Fruit fly (Drosophila melanogaster) whole organism, embryonic: ENCODE measurements around the gene CG17234.

Experiments used
- Atf6 ChIP-seq: fragments of 200-800 bp; sonication (Bioruptor generic); IDR thresholded peaks from 2 replicates; pipeline ENCODE4 v1.3.6; 2022; ENCODE audit warnings: missing biosample characterization, missing genetic modification characterization
- CG10543 ChIP-seq: fragments of 200-800 bp; sonication (Bioruptor generic); optimal IDR thresholded peaks from 3 replicates; lab custom pipeline; 2017; ENCODE audit warnings: missing biosample characterization, mild to moderate bottlenecking, missing genetic modification characterization, moderate library complexity
- CG10654 ChIP-seq: fragments of 200-800 bp; sonication (Bioruptor generic); optimal IDR thresholded peaks from 2 replicates; lab custom pipeline; 2016; ENCODE audit warnings: missing biosample characterization, missing genetic modification characterization
- CG11398 ChIP-seq: fragments of 200-800 bp; sonication (Bioruptor generic); optimal IDR thresholded peaks from 2 replicates; lab custom pipeline; 2016; ENCODE audit warnings: missing biosample characterization, missing genetic modification characterization
- CG12104 ChIP-seq: fragments of 200-800 bp; sonication (Bioruptor generic); optimal IDR thresholded peaks from 3 replicates; lab custom pipeline; 2016; ENCODE audit warnings: missing biosample characterization, missing genetic modification characterization
- CG15514 ChIP-seq: fragments of 200-800 bp; sonication (Bioruptor generic); optimal IDR thresholded peaks from 3 replicates; lab custom pipeline; 2017; ENCODE audit warnings: missing biosample characterization, missing genetic modification characterization, mild to moderate bottlenecking, moderate library complexity, missing genetic modification reagents
- CG15601 ChIP-seq: fragments of 200-800 bp; sonication (Bioruptor generic); optimal IDR thresholded peaks from 3 replicates; lab custom pipeline; 2019; ENCODE audit warnings: missing biosample characterization, mild to moderate bottlenecking, missing genetic modification characterization, moderate library complexity
- CG1603 ChIP-seq: fragments of 200-800 bp; sonication (Bioruptor generic); optimal IDR thresholded peaks from 2 replicates; lab custom pipeline; 2019; ENCODE audit warnings: missing biosample characterization, mild to moderate bottlenecking, missing genetic modification characterization, moderate library complexity
- CG16779 ChIP-seq: fragments of 200-800 bp; sonication (Bioruptor generic); IDR thresholded peaks from 2 replicates; pipeline ENCODE4 v1.3.6; 2022; ENCODE audit warnings: missing biosample characterization, missing genetic modification characterization
- CG17328 ChIP-seq: fragments of 200-800 bp; sonication (Bioruptor generic); IDR thresholded peaks from 2 replicates; pipeline ENCODE4 v1.3.6; 2022; ENCODE audit warnings: missing biosample characterization, missing genetic modification characterization
- CG18262 ChIP-seq: fragments of 200-800 bp; optimal IDR thresholded peaks from 3 replicates; lab custom pipeline; 2019; ENCODE audit warnings: missing biosample characterization, mild to moderate bottlenecking, missing genetic modification characterization, moderate library complexity
- CG1832 ChIP-seq: fragments of 200-800 bp; sonication (Bioruptor generic); optimal IDR thresholded peaks from 2 replicates; lab custom pipeline; 2017; ENCODE audit warnings: missing biosample characterization, mild to moderate bottlenecking, missing genetic modification characterization, inconsistent platforms
- CG2116 ChIP-seq: fragments of 200-800 bp; sonication (Bioruptor generic); optimal IDR thresholded peaks from 3 replicates; lab custom pipeline; 2018; ENCODE audit warnings: missing biosample characterization, mild to moderate bottlenecking, missing genetic modification characterization
- CG2712 ChIP-seq: fragments of 200-800 bp; optimal IDR thresholded peaks from 3 replicates; lab custom pipeline; 2019; ENCODE audit warnings: missing biosample characterization, mild to moderate bottlenecking, missing genetic modification characterization, moderate library complexity
- CG3847 ChIP-seq: fragments of 200-800 bp; sonication (Bioruptor generic); IDR thresholded peaks from 2 replicates; pipeline ENCODE4 v1.3.6; 2022; ENCODE audit warnings: missing biosample characterization, missing genetic modification characterization
- CG4854 ChIP-seq: fragments of 200-800 bp; sonication (Bioruptor generic); optimal IDR thresholded peaks from 2 replicates; lab custom pipeline; 2016; ENCODE audit warnings: missing biosample characterization, missing genetic modification characterization, inconsistent platforms
- CG7372 ChIP-seq: fragments of 200-800 bp; sonication (Bioruptor generic); IDR thresholded peaks from 2 replicates; pipeline ENCODE4 v1.3.6; 2022; ENCODE audit warnings: missing biosample characterization, missing genetic modification characterization
- CG7745 ChIP-seq: fragments of 200-800 bp; sonication (Bioruptor generic); optimal IDR thresholded peaks from 2 replicates; lab custom pipeline; 2018; ENCODE audit warnings: missing biosample characterization, mild to moderate bottlenecking, missing genetic modification characterization, moderate library complexity
- CG9727 ChIP-seq: fragments of 200-800 bp; sonication (Bioruptor generic); optimal IDR thresholded peaks from 3 replicates; lab custom pipeline; 2017; ENCODE audit warnings: missing biosample characterization, mild to moderate bottlenecking, missing genetic modification characterization
- CG9817 ChIP-seq: fragments of 200-800 bp; sonication (Bioruptor generic); optimal IDR thresholded peaks from 2 replicates; lab custom pipeline; 2018; ENCODE audit warnings: missing biosample characterization, mild to moderate bottlenecking, missing genetic modification characterization, moderate library complexity
- E2f1 ChIP-seq: fragments of 200-800 bp; sonication (Bioruptor generic); IDR thresholded peaks from 2 replicates; pipeline ENCODE4 v1.3.6; 2022; ENCODE audit warnings: missing biosample characterization, missing genetic modification characterization
- GATAe ChIP-seq: fragments of 200-800 bp; sonication (Bioruptor generic); conservative IDR thresholded peaks from 2 replicates; pipeline ENCODE4 v1.3.6; 2022; ENCODE audit warnings: missing biosample characterization, missing genetic modification characterization
- Gug ChIP-seq: fragments of 200-800 bp; sonication (Bioruptor generic); IDR thresholded peaks from 4 replicates; pipeline ENCODE4 v1.3.6; 2022; ENCODE audit warnings: missing biosample characterization, missing genetic modification characterization
- HHEX ChIP-seq: fragments of 200-800 bp; sonication (Bioruptor generic); optimal IDR thresholded peaks from 3 replicates; lab custom pipeline; 2017; ENCODE audit warnings: missing biosample characterization, mild to moderate bottlenecking, missing genetic modification characterization, missing genetic modification reagents
- HLH54F ChIP-seq: fragments of 200-800 bp; sonication (Bioruptor generic); optimal IDR thresholded peaks from 3 replicates; lab custom pipeline; 2016; ENCODE audit warnings: missing biosample characterization, missing genetic modification characterization
- Hr51 ChIP-seq, 2 experiments: fragments of 200-800 bp; sonication (Bioruptor generic); optimal IDR thresholded peaks; 2 replicates in 1 of 2; 3 replicates in 1 of 2; lab custom pipeline; 2016 to 2018; ENCODE audit warnings: missing biosample characterization in 2 of 2, missing genetic modification characterization in 2 of 2, mild to moderate bottlenecking in 1 of 2, moderate library complexity in 1 of 2
- MTF-1 ChIP-seq: fragments of 200-800 bp; sonication (Bioruptor generic); optimal IDR thresholded peaks from 2 replicates; lab custom pipeline; 2018; ENCODE audit warnings: missing biosample characterization, mild to moderate bottlenecking, missing genetic modification characterization, borderline replicate concordance
- Mrtf ChIP-seq: fragments of 200-800 bp; sonication (Bioruptor generic); IDR thresholded peaks from 3 replicates; pipeline ENCODE4 v1.3.6; 2022; ENCODE audit warnings: missing biosample characterization, missing genetic modification characterization
- Nf-YB ChIP-seq: fragments of 200-800 bp; sonication (Bioruptor generic); optimal IDR thresholded peaks from 3 replicates; lab custom pipeline; 2019; ENCODE audit warnings: missing biosample characterization, mild to moderate bottlenecking, missing genetic modification characterization, moderate library complexity
- Oli ChIP-seq: fragments of 200-800 bp; sonication (Bioruptor generic); optimal IDR thresholded peaks from 2 replicates; lab custom pipeline; 2018; ENCODE audit warnings: missing biosample characterization, mild to moderate bottlenecking, missing genetic modification characterization, moderate library complexity
- Sox100B ChIP-seq: fragments of 200-800 bp; sonication (Bioruptor generic); optimal IDR thresholded peaks from 3 replicates; lab custom pipeline; 2018; ENCODE audit warnings: missing biosample characterization, mild to moderate bottlenecking, missing genetic modification characterization
- Ssrp ChIP-seq: fragments of 200-800 bp; sonication (Bioruptor generic); optimal IDR thresholded peaks from 2 replicates; lab custom pipeline; 2018; ENCODE audit warnings: missing biosample characterization, mild to moderate bottlenecking, missing genetic modification characterization, moderate library complexity
- Taf1 ChIP-seq: fragments of 200-800 bp; sonication (Bioruptor generic); IDR thresholded peaks from 2 replicates; pipeline ENCODE4 v1.3.6; 2022; ENCODE audit warnings: missing biosample characterization, missing genetic modification characterization
- ara ChIP-seq: fragments of 200-800 bp; sonication (Bioruptor generic); IDR thresholded peaks from 2 replicates; pipeline ENCODE4 v1.3.6; 2022; ENCODE audit warnings: missing biosample characterization, missing genetic modification characterization
- cwo ChIP-seq: fragments of 200-800 bp; sonication (Bioruptor generic); optimal IDR thresholded peaks from 3 replicates; lab custom pipeline; 2017; ENCODE audit warnings: missing biosample characterization, missing genetic modification characterization, mild to moderate bottlenecking, moderate library complexity, missing genetic modification reagents
- dimm ChIP-seq: fragments of 200-800 bp; sonication (Bioruptor generic); IDR thresholded peaks from 2 replicates; pipeline ENCODE4 v1.3.6; 2022; ENCODE audit warnings: missing biosample characterization, missing genetic modification characterization
- gcm2 ChIP-seq: fragments of 200-800 bp; sonication (Bioruptor generic); optimal IDR thresholded peaks from 2 replicates; lab custom pipeline; 2016; ENCODE audit warnings: missing biosample characterization, missing genetic modification characterization
- jigr1 ChIP-seq: fragments of 200-800 bp; sonication (Bioruptor generic); IDR thresholded peaks from 3 replicates; pipeline ENCODE4 v1.3.6; 2022; ENCODE audit warnings: missing biosample characterization, missing genetic modification characterization
- jing ChIP-seq: fragments of 200-800 bp; sonication (Bioruptor generic); optimal IDR thresholded peaks from 2 replicates; lab custom pipeline; 2018; ENCODE audit warnings: missing biosample characterization, mild to moderate bottlenecking, missing genetic modification characterization
- kni ChIP-seq: fragments of 200-800 bp; sonication (Bioruptor generic); optimal IDR thresholded peaks from 3 replicates; lab custom pipeline; 2017; ENCODE audit warnings: mild to moderate bottlenecking, missing biosample characterization, missing genetic modification reagents, missing genetic modification characterization
- lilli ChIP-seq: fragments of 200-800 bp; sonication (Bioruptor generic); optimal IDR thresholded peaks from 3 replicates; lab custom pipeline; 2016; ENCODE audit warnings: missing biosample characterization, missing genetic modification characterization
- lmd ChIP-seq: fragments of 200-800 bp; sonication (Bioruptor generic); IDR thresholded peaks from 2 replicates; pipeline ENCODE4 v1.3.6; 2022; ENCODE audit warnings: missing biosample characterization, missing genetic modification characterization
- odd ChIP-seq: fragments of 200-800 bp; sonication (Bioruptor generic); optimal IDR thresholded peaks from 2 replicates; lab custom pipeline; 2017; ENCODE audit warnings: missing biosample characterization, mild to moderate bottlenecking, missing genetic modification characterization
- pho ChIP-seq: fragments of 200-800 bp; sonication (Bioruptor generic); optimal IDR thresholded peaks from 2 replicates; lab custom pipeline; 2016; ENCODE audit warnings: missing biosample characterization, missing genetic modification characterization
- row ChIP-seq: fragments of 200-800 bp; sonication (Bioruptor generic); IDR thresholded peaks from 3 replicates; pipeline ENCODE4 v1.3.6; 2022; ENCODE audit warnings: missing biosample characterization, missing genetic modification characterization
- sens-2 ChIP-seq: fragments of 200-800 bp; sonication (Bioruptor generic); IDR thresholded peaks from 2 replicates; pipeline ENCODE4 v1.3.6; 2022; ENCODE audit warnings: missing biosample characterization, missing genetic modification characterization
- sob ChIP-seq: fragments of 200-800 bp; sonication (Bioruptor generic); IDR thresholded peaks from 2 replicates; pipeline ENCODE4 v1.3.6; 2022; ENCODE audit warnings: missing biosample characterization, missing genetic modification characterization
- stc ChIP-seq: fragments of 200-800 bp; sonication (Bioruptor generic); IDR thresholded peaks from 2 replicates; pipeline ENCODE4 v1.3.6; 2022; ENCODE audit warnings: missing biosample characterization, missing genetic modification characterization
- tap ChIP-seq: fragments of 200-800 bp; optimal IDR thresholded peaks from 3 replicates; lab custom pipeline; 2019; ENCODE audit warnings: missing biosample characterization, mild to moderate bottlenecking, missing genetic modification characterization, moderate library complexity
- tin ChIP-seq: fragments of 200-800 bp; sonication (Bioruptor generic); optimal IDR thresholded peaks from 3 replicates; lab custom pipeline; 2016; ENCODE audit warnings: missing biosample characterization, missing genetic modification characterization
- zfh2 ChIP-seq: fragments of 200-800 bp; sonication (Bioruptor generic); optimal IDR thresholded peaks from 2 replicates; lab custom pipeline; 2016; ENCODE audit warnings: missing biosample characterization, missing genetic modification characterization

The CG17234 gene

dm6 chr2L:2227316-2227715 lies 25.5 kb upstream of the CG17234 start (continued):
- TF ChIP-seq sens-2 (GFP tag; lab: Robert Waterston, UW) (peak; percentile 48; the same call in 1 of the 2 replicates), ara (peak; percentile 71), CG15601 (peak; percentile 4), Oli (tag; lab: Kevin White, UChicago) (peak; percentile 64), CG1603 (tag; lab: Kevin White, UChicago) (peak; percentile 72), CG18262 (tag; lab: Kevin White, UChicago) (peak; percentile 41), lmd (peak; percentile 29; the same call in 1 of the 2 replicates), pho (GFP tag; lab: Kevin White, UChicago) (peak; percentile 31), zfh2 (GFP tag; lab: Kevin White, UChicago) (peak; percentile 23), CG3847 (no peak), sob (GFP tag; lab: Robert Waterston, UW) (peak; percentile 10; the same call in 1 of the 2 replicates), stc (GFP tag; lab: Robert Waterston, UW) (peak; percentile 72; the same call in 1 of the 2 replicates), gcm2 (GFP tag; lab: Kevin White, UChicago) (peak; percentile 63), Nf-YB (GFP tag; lab: Kevin White, UChicago) (no peak), Atf6 (peak; percentile 55), CG10654 (GFP tag; lab: Kevin White, UChicago) (peak; percentile 14), CG7745 (tag; lab: Kevin White, UChicago) (no peak), CG9817 (tag; lab: Kevin White, UChicago) (peak; percentile 2), row (GFP tag; lab: Robert Waterston, UW) (peak; percentile 56), Sox100B (peak; percentile 47), CG4854 (GFP tag; lab: Kevin White, UChicago) (no peak), lilli (GFP tag; lab: Kevin White, UChicago) (peak; percentile 48), Ssrp (tag; lab: Kevin White, UChicago) (peak; percentile 30), Hr51 (GFP tag; optimal IDR thresholded peaks at IDR 0.05; lab: Kevin White, UChicago) (peak in 1 of 2 experiments; percentile 14), CG2116 (peak; percentile 21), GATAe (GFP tag; lab: Robert Waterston, UW) (0 out of 2 replicates have a peak, but pooled peaks have one; percentile 16), CG11398 (peak; percentile 41), dimm (no peak), tin (GFP tag; lab: Kevin White, UChicago) (peak; percentile 35), kni (GFP tag; lab: Kevin White, UChicago) (no peak), CG2712 (peak; percentile 30), jigr1 (GFP tag; lab: Robert Waterston, UW) (no peak), cwo (GFP tag; lab: Kevin White, UChicago) (peak; percentile 11), CG12104 (GFP tag; lab: Kevin White, UChicago) (peak; percentile 14), jing (GFP tag; lab: Kevin White, UChicago) (no peak), CG15514 (GFP tag; lab: Kevin White, UChicago) (no peak), CG16779 (GFP tag; lab: Robert Waterston, UW) (no peak), E2f1 (GFP tag; lab: Robert Waterston, UW) (peak; percentile 52; the same call in 1 of the 2 replicates), HLH54F (peak; percentile 10), CG1832 (GFP tag; lab: Kevin White, UChicago) (no peak), CG9727 (GFP tag; lab: Kevin White, UChicago) (no peak), Taf1 (GFP tag; lab: Robert Waterston, UW) (no peak), Gug (GFP tag; lab: Robert Waterston, UW) (peak; percentile 42; the same call in 2 of the 4 replicates), tap (tag; lab: Kevin White, UChicago) (peak; percentile 64), CG17328 (peak; percentile 74), HHEX (GFP tag; lab: Kevin White, UChicago) (peak; percentile 5), odd (peak; percentile 43), Mrtf (GFP tag; lab: Robert Waterston, UW) (no peak), MTF-1 (no peak), CG7372 (no peak), CG10543 (GFP tag; lab: Kevin White, UChicago) (peak; percentile 15)
